Worm (Caenorhabditis elegans) whole organism, L4 larva: ENCODE measurements around the gene nep-11.

ENCODE experiments used
- F44E2.7 ChIP-seq: fragments of 200-800 bp; sonication (Bioruptor generic); IDR thresholded peaks from 2 replicates; pipeline ENCODE4 v2.1.2; 2022; ENCODE audit warnings: missing genetic modification characterization, missing compliant biosample characterization
- F49E8.2 ChIP-seq: sonication (generic microtip); optimal IDR thresholded peaks from 2 replicates; lab custom pipeline; 2016; ENCODE audit warnings: missing compliant biosample characterization, mild to moderate bottlenecking, missing genetic modification characterization, borderline replicate concordance
- R02D3.7 ChIP-seq: fragments of 150-350 bp; sonication (generic microtip); optimal IDR thresholded peaks from 3 replicates; lab custom pipeline; 2014; ENCODE audit warnings: missing biosample characterization, missing genetic modification characterization
- T20F7.1 ChIP-seq: fragments of 200-800 bp; sonication (Bioruptor generic); optimal IDR thresholded peaks from 2 replicates; lab custom pipeline; 2018; ENCODE audit warnings: mild to moderate bottlenecking, missing genetic modification characterization, missing compliant biosample characterization
- T26A8.4 ChIP-seq: fragments of 200-800 bp; sonication (Bioruptor generic); IDR thresholded peaks from 2 replicates; pipeline ENCODE4 v1.3.6; 2022; ENCODE audit warnings: missing genetic modification characterization, missing compliant biosample characterization
- Y5F2A.4 ChIP-seq: fragments of 200-800 bp; sonication (Bioruptor generic); optimal IDR thresholded peaks from 2 replicates; lab custom pipeline; 2018; ENCODE audit warnings: mild to moderate bottlenecking, missing genetic modification characterization, missing compliant biosample characterization
- ZK337.2 ChIP-seq: fragments of 200-800 bp; sonication (Bioruptor generic); IDR thresholded peaks from 2 replicates; pipeline ENCODE4 v1.3.6; 2022; ENCODE audit warnings: missing genetic modification reagents, missing genetic modification characterization, missing compliant biosample characterization
- ZK546.5 ChIP-seq, 2 experiments: sonication (generic microtip); optimal IDR thresholded peaks; 2 replicates each; lab custom pipeline; 2017; ENCODE audit warnings: missing biosample characterization in 2 of 2, missing genetic modification characterization in 2 of 2
- ceh-44 ChIP-seq: fragments of 200-800 bp; sonication (Bioruptor generic); IDR thresholded peaks from 2 replicates; pipeline ENCODE4 v1.3.6; 2022; ENCODE audit warnings: missing genetic modification reagents, missing genetic modification characterization, missing compliant biosample characterization
- ceh-82 ChIP-seq: sonication (generic microtip); optimal IDR thresholded peaks from 2 replicates; lab custom pipeline; 2017; ENCODE audit warnings: missing biosample characterization, missing genetic modification characterization
- cey-2 ChIP-seq: sonication (generic microtip); optimal IDR thresholded peaks from 3 replicates; lab custom pipeline; 2017; ENCODE audit warnings: missing genetic modification characterization, mild to moderate bottlenecking, missing compliant biosample characterization, antibody characterized with exemption, borderline replicate concordance; ENCODE audit not compliant: insufficient read depth
- daf-16 ChIP-seq, 3 experiments: sonication (generic microtip); optimal IDR thresholded peaks; 2 replicates each; lab custom pipeline; 2016 to 2017; ENCODE audit warnings: missing genetic modification characterization in 3 of 3, missing genetic modification reagents in 3 of 3, mild to moderate bottlenecking in 2 of 3, missing compliant biosample characterization in 2 of 3, missing biosample characterization in 1 of 3, moderate library complexity in 1 of 3
- dmd-8 ChIP-seq: fragments of 200-800 bp; sonication (Bioruptor generic); IDR thresholded peaks from 2 replicates; pipeline ENCODE4 v1.3.6; 2022; ENCODE audit warnings: missing genetic modification characterization, missing compliant biosample characterization
- dmd-9 ChIP-seq: fragments of 200-800 bp; sonication (Bioruptor generic); IDR thresholded peaks from 2 replicates; pipeline ENCODE4 v1.3.6; 2022; ENCODE audit warnings: missing genetic modification reagents, missing genetic modification characterization, missing compliant biosample characterization
- duxl-1 ChIP-seq: sonication (generic microtip); optimal IDR thresholded peaks from 2 replicates; lab custom pipeline; 2016; ENCODE audit warnings: mild to moderate bottlenecking, missing genetic modification characterization, moderate library complexity, missing compliant biosample characterization; ENCODE audit not compliant: poor library complexity
- dve-1 ChIP-seq: sonication (generic microtip); optimal IDR thresholded peaks from 2 replicates; lab custom pipeline; 2017; ENCODE audit warnings: antibody characterized with exemption, mild to moderate bottlenecking, missing genetic modification characterization, missing compliant biosample characterization; ENCODE audit not compliant: insufficient read depth
- hif-1 ChIP-seq, 2 experiments: sonication (generic microtip); optimal IDR thresholded peaks; 2 replicates each; lab custom pipeline; 2016 to 2017; ENCODE audit warnings: missing compliant biosample characterization in 2 of 2, missing genetic modification characterization in 2 of 2, missing genetic modification reagents in 2 of 2, missing genotype in 2 of 2, mild to moderate bottlenecking in 1 of 2
- hlh-11 ChIP-seq: fragments of 200-800 bp; sonication (Bioruptor generic); optimal IDR thresholded peaks from 2 replicates; lab custom pipeline; 2018; ENCODE audit warnings: mild to moderate bottlenecking, missing genetic modification characterization, missing compliant biosample characterization
- hmg-1.1 ChIP-seq: fragments of 200-800 bp; sonication (Bioruptor generic); IDR thresholded peaks from 2 replicates; pipeline ENCODE4 v1.3.6; 2022; ENCODE audit warnings: missing genetic modification reagents, missing genetic modification characterization, missing compliant biosample characterization
- lin-13 ChIP-seq: fragments of 150-350 bp; optimal IDR thresholded peaks from 2 replicates; lab custom pipeline; 2014; ENCODE audit warnings: missing biosample characterization, missing genetic modification reagents, missing genetic modification characterization
- lin-38 ChIP-seq: fragments of 200-800 bp; sonication (Bioruptor generic); IDR thresholded peaks from 2 replicates; pipeline ENCODE4 v1.3.6; 2022; ENCODE audit warnings: missing genetic modification reagents, missing genetic modification characterization, missing compliant biosample characterization
- lir-3 ChIP-seq: sonication (generic microtip); optimal IDR thresholded peaks from 2 replicates; lab custom pipeline; 2016; ENCODE audit warnings: mild to moderate bottlenecking, missing genetic modification characterization, missing compliant biosample characterization
- lsy-2 ChIP-seq, 2 experiments: fragments of 150-350 bp in 1 of 2; sonication (generic microtip) in 1 of 2; optimal IDR thresholded peaks; 2 replicates each; lab custom pipeline; 2014 to 2017; ENCODE audit warnings: missing biosample characterization in 2 of 2, missing genetic modification characterization in 2 of 2
- madf-5 ChIP-seq, 2 experiments: fragments of 200-800 bp; sonication (Bioruptor generic); IDR thresholded peaks; 2 replicates each; pipeline ENCODE4 v1.3.6; 2022; ENCODE audit warnings: missing compliant biosample characterization in 2 of 2, missing genetic modification characterization in 2 of 2
- madf-9 ChIP-seq: fragments of 200-800 bp; sonication (Bioruptor generic); conservative IDR thresholded peaks from 2 replicates; pipeline ENCODE4 v1.3.6; 2022; ENCODE audit warnings: missing genetic modification reagents, missing genetic modification characterization, missing compliant biosample characterization
- mdt-29 ChIP-seq: fragments of 200-800 bp; sonication (Bioruptor generic); IDR thresholded peaks from 2 replicates; pipeline ENCODE4 v1.3.6; 2022; ENCODE audit warnings: missing genetic modification reagents, missing genetic modification characterization, missing compliant biosample characterization
- mes-2 ChIP-seq: sonication (generic microtip); optimal IDR thresholded peaks from 2 replicates; lab custom pipeline; 2016; ENCODE audit warnings: missing genotype, mild to moderate bottlenecking, missing genetic modification characterization, missing compliant biosample characterization; ENCODE audit not compliant: poor library complexity, severe bottlenecking
- nhr-102 ChIP-seq: sonication (generic microtip); optimal IDR thresholded peaks from 2 replicates; lab custom pipeline; 2016; ENCODE audit warnings: mild to moderate bottlenecking, missing genetic modification characterization, moderate library complexity, missing compliant biosample characterization
- nhr-11 ChIP-seq: fragments of 150-350 bp; optimal IDR thresholded peaks from 2 replicates; lab custom pipeline; 2014; ENCODE audit warnings: missing biosample characterization, missing genetic modification characterization
- nhr-28 ChIP-seq: fragments of 150-350 bp; optimal IDR thresholded peaks from 2 replicates; lab custom pipeline; 2014; ENCODE audit warnings: missing biosample characterization, missing genetic modification characterization
- nhr-41 ChIP-seq: fragments of 200-800 bp; sonication (Bioruptor generic); IDR thresholded peaks from 2 replicates; pipeline ENCODE4 v1.3.6; 2022; ENCODE audit warnings: missing genetic modification reagents, missing genetic modification characterization, missing compliant biosample characterization
- nhr-42 ChIP-seq: fragments of 200-800 bp; sonication (Bioruptor generic); IDR thresholded peaks from 2 replicates; pipeline ENCODE4 v1.3.6; 2022; ENCODE audit warnings: missing genetic modification characterization, missing compliant biosample characterization
- nhr-6 ChIP-seq: fragments of 150-350 bp; optimal IDR thresholded peaks from 2 replicates; lab custom pipeline; 2014; ENCODE audit warnings: missing biosample characterization, missing genetic modification characterization
- nhr-76 ChIP-seq: fragments of 150-350 bp; optimal IDR thresholded peaks from 2 replicates; lab custom pipeline; 2014; ENCODE audit warnings: missing biosample characterization, missing genetic modification characterization
- php-3 ChIP-seq: fragments of 200-800 bp; sonication (Bioruptor generic); IDR thresholded peaks from 2 replicates; pipeline ENCODE4 v1.3.6; 2022; ENCODE audit warnings: missing genetic modification reagents, missing genetic modification characterization, missing compliant biosample characterization
- saeg-2 ChIP-seq: fragments of 200-800 bp; sonication (Bioruptor generic); IDR thresholded peaks from 2 replicates; pipeline ENCODE4 v1.3.6; 2022; ENCODE audit warnings: missing genetic modification reagents, missing genetic modification characterization, missing compliant biosample characterization
- sdz-12 ChIP-seq: fragments of 200-800 bp; sonication (Bioruptor generic); optimal IDR thresholded peaks from 2 replicates; lab custom pipeline; 2018; ENCODE audit warnings: mild to moderate bottlenecking, missing genetic modification characterization, missing compliant biosample characterization
- set-16 ChIP-seq: fragments of 200-800 bp; sonication (Bioruptor generic); IDR thresholded peaks from 2 replicates; pipeline ENCODE4 v1.3.6; 2022; ENCODE audit warnings: missing genetic modification reagents, missing genetic modification characterization, missing compliant biosample characterization
- spr-1 ChIP-seq: sonication (generic microtip); optimal IDR thresholded peaks from 2 replicates; lab custom pipeline; 2016; ENCODE audit warnings: mild to moderate bottlenecking, missing genetic modification characterization, missing compliant biosample characterization
- tag-97 ChIP-seq: fragments of 200-800 bp; sonication (Bioruptor generic); IDR thresholded peaks from 2 replicates; pipeline ENCODE4 v1.3.6; 2022; ENCODE audit warnings: missing genetic modification characterization, missing compliant biosample characterization
- tra-1 ChIP-seq: fragments of 200-800 bp; sonication (Bioruptor generic); IDR thresholded peaks from 2 replicates; pipeline ENCODE4 v1.3.6; 2022; ENCODE audit warnings: missing genetic modification reagents, missing genetic modification characterization, missing compliant biosample characterization
- unc-39 ChIP-seq: sonication (generic microtip); optimal IDR thresholded peaks from 2 replicates; lab custom pipeline; 2017; ENCODE audit warnings: missing biosample characterization, missing genetic modification characterization
- unc-62 ChIP-seq, 3 experiments: fragments of 150-350 bp in 1 of 3; sonication (generic microtip); optimal IDR thresholded peaks in 2 of 3; peaks in 1 of 3; 1 replicate in 1 of 3; 2 replicates in 2 of 3; lab custom pipeline; 2014 to 2017; ENCODE audit warnings: missing biosample characterization in 3 of 3, missing genetic modification characterization in 3 of 3, missing genetic modification reagents in 3 of 3, missing genotype in 1 of 3
- ztf-11 ChIP-seq: fragments of 150-350 bp; optimal IDR thresholded peaks from 2 replicates; lab custom pipeline; 2014; ENCODE audit warnings: missing biosample characterization, missing genetic modification characterization

The nep-11 gene

ce11 chrII:3422938-3423337, 2.4 kb downstream of the nep-11 start:
- TF ChIP-seq lsy-2 (tag; optimal IDR thresholded peaks at IDR 0.05; lab: Kevin White, UChicago), result no peak
- TF ChIP-seq duxl-1 (tag; lab: Kevin White, UChicago), result peak; percentile 80

DNA sequence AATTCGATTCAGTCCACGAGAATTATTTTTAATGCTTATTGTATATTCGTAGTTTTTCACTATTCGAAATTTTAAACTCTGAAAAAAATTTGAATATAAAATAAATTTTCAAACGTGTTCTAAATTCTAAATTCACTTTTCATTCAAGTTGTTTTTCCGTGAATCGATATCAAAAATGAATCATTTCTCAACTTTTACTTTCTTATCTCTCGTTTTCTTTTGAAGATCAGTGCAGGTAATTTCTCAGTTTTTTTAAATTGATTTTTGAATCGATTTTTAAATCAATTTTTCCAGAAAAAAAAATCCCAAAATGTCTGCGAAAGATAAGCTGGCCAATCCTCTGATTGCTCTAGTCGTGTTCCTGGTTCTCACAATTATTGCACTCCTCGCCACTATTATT, 8.8 kb downstream of the nep-11 start, which contains the start of gene nep-6:
Gene nep-6, plus strand, starts transcription at position 301 of the 400 bp plus-strand sequence.
- TF ChIP-seq ZK546.5 (tag; optimal IDR thresholded peaks at IDR 0.05; lab: Kevin White, UChicago) (no peak), ceh-82 (no peak), nhr-11 (no peak), tra-1 (no peak), ceh-44 (no peak), cey-2 (tag; lab: Kevin White, UChicago) (no peak), mdt-29 (GFP tag; lab: Robert Waterston, UW) (no peak), nhr-28 (no peak), T26A8.4 (GFP tag; lab: Robert Waterston, UW) (no peak), tag-97 (GFP tag; lab: Robert Waterston, UW) (no peak), R02D3.7 (no peak)

DNA sequence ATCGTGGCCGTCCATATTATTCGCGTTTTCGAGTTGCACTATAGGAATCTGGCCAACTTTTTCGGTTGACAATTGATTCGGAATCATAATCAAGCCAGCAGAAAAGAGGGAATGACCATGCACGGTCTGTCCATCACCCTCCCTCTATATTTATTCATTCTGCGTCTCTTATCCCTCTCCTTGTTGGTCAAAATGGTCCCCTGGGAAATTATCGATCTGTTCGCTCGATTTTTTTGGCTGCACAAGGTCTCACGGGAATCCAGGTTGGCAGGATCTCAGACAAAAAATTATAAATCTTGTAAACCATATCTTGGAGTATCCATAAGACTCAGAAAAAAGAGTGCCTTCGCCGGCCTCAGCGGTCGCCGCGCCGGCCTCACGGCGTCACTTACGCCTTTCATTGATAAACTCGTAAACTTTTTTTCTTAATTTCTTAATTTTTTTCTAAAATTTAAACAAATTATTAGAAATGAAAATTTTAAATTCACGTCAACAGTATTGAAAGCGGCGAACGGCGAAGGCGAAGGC, 10.9 kb downstream of the nep-11 start, which contains the start of the genes F18A12.7 and F18A12.2:
Gene F18A12.7, minus strand, starts transcription at position 101 of the 528 bp plus-strand sequence.
Gene F18A12.2, plus strand, starts transcription at position 478 of the 528 bp plus-strand sequence.
- TF ChIP-seq unc-62 (GFP tag; optimal IDR thresholded peaks at IDR 0.05 in 1 of 2; lab: Kevin White, UChicago), result no peak
- TF ChIP-seq unc-62 (tag; optimal IDR thresholded peaks at IDR 0.05; lab: Kevin White, UChicago), result no peak
- no peak for TF ChIP-seq dve-1
- TF ChIP-seq spr-1 (tag; lab: Kevin White, UChicago), result no peak
- no peak for TF ChIP-seq duxl-1 (tag; lab: Kevin White, UChicago)
- no peak for TF ChIP-seq tra-1
- TF ChIP-seq hmg-1.1 (GFP tag; lab: Robert Waterston, UW), result no peak
- no peak for TF ChIP-seq ztf-11 (tag; lab: Kevin White, UChicago)
- TF ChIP-seq nhr-11, result no peak
- no peak for TF ChIP-seq mdt-29 (GFP tag; lab: Robert Waterston, UW)
- TF ChIP-seq nhr-42 (GFP tag; lab: Robert Waterston, UW), result no peak
- no peak for TF ChIP-seq nhr-41 (GFP tag; lab: Robert Waterston, UW)
- no peak for TF ChIP-seq lin-13 (GFP tag; lab: Kevin White, UChicago)
- no peak for TF ChIP-seq Y5F2A.4 (GFP tag; lab: Kevin White, UChicago)
- no peak for TF ChIP-seq daf-16 (GFP tag; optimal IDR thresholded peaks at IDR 0.05; lab: Kevin White, UChicago)
- TF ChIP-seq daf-16 (tag; optimal IDR thresholded peaks at IDR 0.05; lab: Kevin White, UChicago), result no peak
- no peak for TF ChIP-seq F49E8.2 (tag; lab: Kevin White, UChicago)
- TF ChIP-seq ZK337.2, result no peak
- TF ChIP-seq lin-38, result no peak
- TF ChIP-seq madf-9 (GFP tag; lab: Robert Waterston, UW), result no peak
- no peak for TF ChIP-seq nhr-76 (tag; lab: Kevin White, UChicago)
- TF ChIP-seq, all 104 proteins: peak for 0

- TF ChIP-seq F44E2.7 (GFP tag; lab: Robert Waterston, UW) (no peak), dmd-9 (GFP tag; lab: Robert Waterston, UW) (no peak), dve-1 (no peak), lir-3 (tag; lab: Kevin White, UChicago) (no peak), sdz-12 (GFP tag; lab: Kevin White, UChicago) (no peak), nhr-102 (no peak), unc-62 (GFP tag; optimal IDR thresholded peaks at IDR 0.05 in 1 of 2; lab: Kevin White, UChicago) (no peak), unc-62 (tag; optimal IDR thresholded peaks at IDR 0.05; lab: Kevin White, UChicago) (no peak), T20F7.1 (GFP tag; lab: Kevin White, UChicago) (no peak), php-3 (GFP tag; lab: Robert Waterston, UW) (no peak), mes-2 (no peak), dmd-8 (GFP tag; lab: Robert Waterston, UW) (no peak), hif-1 (tag; optimal IDR thresholded peaks at IDR 0.05; lab: Kevin White, UChicago) (no peak), set-16 (GFP tag; lab: Robert Waterston, UW) (no peak), unc-39 (tag; lab: Kevin White, UChicago) (no peak), ztf-11 (tag; lab: Kevin White, UChicago) (no peak), nhr-6 (tag; lab: Kevin White, UChicago) (no peak), saeg-2 (GFP tag; lab: Robert Waterston, UW) (no peak), hlh-11 (tag; lab: Kevin White, UChicago) (no peak), madf-5 (GFP tag; IDR thresholded peaks at IDR 0.05; lab: Robert Waterston, UW) (no peak)
These were observed 21.8 kb downstream of the nep-11 start, which contains the start of gene nep-8 for ce11 chrII:3403535-3403934. nep-8 (plus strand) TSS chrII:3403835.
